Fruit fly (Drosophila melanogaster): ENCODE results near the gene alpha-Spec.

DNA sequence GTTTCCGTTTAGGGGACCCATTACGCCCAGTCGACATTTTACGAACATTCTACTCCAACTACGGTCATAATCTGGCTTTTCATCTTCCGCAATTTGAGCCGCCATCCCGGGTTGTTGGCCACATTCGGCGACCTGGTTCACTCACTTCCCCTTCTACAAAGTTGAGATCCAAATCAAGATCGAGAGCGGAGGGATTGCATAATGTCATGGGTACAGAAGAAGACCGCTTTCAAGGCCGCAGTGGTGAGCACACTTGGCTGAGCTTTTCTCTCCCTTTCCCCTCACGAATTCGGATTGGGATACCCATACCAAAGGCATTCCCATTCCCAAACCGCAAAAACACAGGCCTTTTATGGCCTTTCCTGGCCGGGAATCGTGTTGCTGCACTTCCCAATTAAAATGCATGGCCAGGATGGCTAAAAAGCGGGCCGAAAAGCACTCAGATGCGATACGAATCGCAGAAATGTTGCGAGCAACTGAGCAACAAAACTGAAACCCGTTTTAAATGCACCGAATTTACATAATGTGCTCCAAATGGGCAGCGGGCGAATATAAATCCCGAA is 32.8 kb upstream of the alpha-Spec start:
- TF ChIP-seq h (optimal IDR thresholded peaks at IDR 0.05): no peak
- TF ChIP-seq insv (optimal IDR thresholded peaks at IDR 0.05): no peak

All from Kc167 (cell line).